Worm (Caenorhabditis elegans): ENCODE measurements around the gene ent-4.

DNA sequence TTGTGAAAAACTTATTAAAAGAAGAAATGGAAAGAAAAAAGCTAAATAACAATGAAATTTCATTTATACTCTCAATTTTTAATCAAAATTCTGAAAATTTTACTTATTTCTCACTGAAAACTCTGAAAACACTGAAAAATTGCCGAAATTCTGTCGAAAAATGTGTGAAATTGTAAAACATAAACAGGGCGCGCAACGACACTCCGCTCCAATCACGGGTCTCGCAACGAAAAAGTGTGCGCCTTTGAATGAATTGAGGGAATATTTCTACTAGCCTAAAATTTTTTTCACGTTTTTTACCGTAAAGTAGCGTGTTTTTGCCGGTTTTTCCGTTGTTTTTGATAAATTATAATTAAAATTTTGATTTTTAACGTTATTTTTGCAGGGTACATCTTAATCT is 50.8 kb downstream of the ent-4 start, which contains the start of gene rpl-18:
- TF ChIP-seq unc-55 (GFP tag; optimal IDR thresholded peaks at IDR 0.05) (peak; percentile 36), ceh-30 (tag; optimal IDR thresholded peaks at IDR 0.05) (no peak), fkh-10 (GFP tag; optimal IDR thresholded peaks at IDR 0.05) (no peak), che-1 (tag; optimal IDR thresholded peaks at IDR 0.05) (no peak), ama-1 (optimal IDR thresholded peaks at IDR 0.05) (no peak), gmeb-2 (tag; optimal IDR thresholded peaks at IDR 0.05) (no peak), ceh-24 (tag; optimal IDR thresholded peaks at IDR 0.05) (no peak), pqm-1 (tag; optimal IDR thresholded peaks at IDR 0.05) (no peak)

Data from whole organism, late embryonic.